Worm (Caenorhabditis elegans) whole organism, L1 larva: Measurements from ENCODE around the gene F49C12.4.

Experiments used
- ceh-82 ChIP-seq, 3 experiments: fragments of 150-350 bp in 1 of 3; sonication (generic microtip) in 2 of 3; optimal IDR thresholded peaks; 2 replicates each; lab custom pipeline; 2014 to 2017; ENCODE audit warnings: missing biosample characterization in 3 of 3, missing genetic modification characterization in 3 of 3
- egl-27 ChIP-seq, 2 experiments: fragments of 150-350 bp in 1 of 2; sonication (generic microtip); optimal IDR thresholded peaks; 3 replicates each; lab custom pipeline; 2017 to 2018; ENCODE audit warnings: missing biosample characterization in 2 of 2, missing genetic modification characterization in 2 of 2, missing genetic modification reagents in 2 of 2
- lin-35 ChIP-seq, 2 experiments: fragments of 150-350 bp; optimal IDR thresholded peaks; 2 replicates each; lab custom pipeline; 2014; ENCODE audit warnings: missing biosample characterization in 2 of 2, missing genetic modification characterization in 2 of 2, missing genetic modification reagents in 2 of 2
- lsy-2 ChIP-seq, 2 experiments: fragments of 150-350 bp; optimal IDR thresholded peaks; 2 replicates each; lab custom pipeline; 2014; ENCODE audit warnings: missing biosample characterization in 2 of 2, missing genetic modification characterization in 2 of 2
- mef-2 ChIP-seq: fragments of 150-350 bp; optimal IDR thresholded peaks from 2 replicates; lab custom pipeline; 2014; ENCODE audit warnings: missing biosample characterization, missing genetic modification characterization
- nhr-12 ChIP-seq: sonication (generic microtip); optimal IDR thresholded peaks from 2 replicates; lab custom pipeline; 2017; ENCODE audit warnings: missing biosample characterization, missing genetic modification characterization
- nhr-76 ChIP-seq: sonication (generic microtip); optimal IDR thresholded peaks from 2 replicates; lab custom pipeline; 2017; ENCODE audit warnings: missing biosample characterization, missing genetic modification characterization
- nhr-90 ChIP-seq: sonication (generic microtip); optimal IDR thresholded peaks from 2 replicates; lab custom pipeline; 2016; ENCODE audit warnings: mild to moderate bottlenecking, missing genetic modification characterization, missing compliant biosample characterization; ENCODE audit not compliant: poor library complexity
- pag-3 ChIP-seq: sonication (generic microtip); optimal IDR thresholded peaks from 2 replicates; lab custom pipeline; 2017; ENCODE audit warnings: missing genetic modification characterization, mild to moderate bottlenecking, missing compliant biosample characterization, antibody characterized with exemption, borderline replicate concordance; ENCODE audit not compliant: insufficient read depth
- snpc-4 ChIP-seq: fragments of 150-350 bp; optimal IDR thresholded peaks from 2 replicates; lab custom pipeline; 2014; ENCODE audit warnings: missing biosample characterization, missing genetic modification characterization

DNA sequence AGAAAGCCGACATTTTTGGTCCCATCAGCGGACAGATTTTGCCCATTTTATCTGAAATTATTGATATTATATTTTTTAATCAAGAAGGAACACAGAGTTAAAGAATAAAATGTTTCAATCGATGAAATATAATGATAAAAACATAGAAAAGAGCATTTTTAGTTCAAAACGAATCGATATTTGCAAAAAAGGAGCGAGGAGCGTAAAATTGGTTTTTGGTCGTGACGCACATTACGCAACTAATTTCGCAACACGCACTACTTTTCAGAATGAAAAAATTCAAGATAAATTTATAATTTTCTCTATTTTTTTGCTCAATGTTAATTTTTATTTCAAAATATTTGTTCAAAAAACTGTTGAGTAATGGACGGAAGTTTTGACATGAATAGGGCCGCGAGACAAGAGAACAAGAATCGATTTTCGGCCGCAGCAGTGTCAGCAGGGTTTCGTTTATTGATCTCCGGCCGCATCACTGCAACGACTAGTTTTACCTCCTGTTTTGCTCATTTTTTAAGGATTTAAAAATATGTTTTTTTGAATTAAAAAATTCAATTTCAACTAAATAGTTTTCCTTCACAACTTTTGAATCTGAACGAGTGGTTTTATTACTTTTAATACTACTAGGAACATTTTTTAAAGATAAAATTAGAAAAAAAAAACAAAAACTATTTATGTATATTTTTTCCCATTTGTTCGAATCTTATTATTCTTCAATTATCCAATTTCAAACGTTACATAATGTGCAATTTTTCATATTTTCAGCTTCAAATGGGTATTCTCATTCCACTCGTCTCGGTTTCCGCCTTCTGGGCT is 17.4 kb upstream of the F49C12.4 start, which contains the start of the genes F49C12.12 and vha-17:
- TF ChIP-seq mef-2 (tag; lab: Kevin White, UChicago) (no peak), nhr-90 (no peak), pag-3 (tag; lab: Kevin White, UChicago) (no peak), egl-27 (tag; optimal IDR thresholded peaks at IDR 0.05; lab: Kevin White, UChicago) (no peak), ceh-82 (tag; optimal IDR thresholded peaks at IDR 0.05; lab: Kevin White, UChicago) (peak in 1 of 3 experiments; percentile 14), lsy-2 (tag; optimal IDR thresholded peaks at IDR 0.05; lab: Kevin White, UChicago) (peak in 1 of 2 experiments; percentile 52), lin-35 (GFP tag; optimal IDR thresholded peaks at IDR 0.05; lab: Kevin White, UChicago) (peak; percentile 8 to 47), nhr-76 (tag; lab: Kevin White, UChicago) (no peak), snpc-4 (no peak), nhr-12 (no peak)
